Worm (Caenorhabditis elegans): ENCODE data around the gene srw-122.

DNA sequence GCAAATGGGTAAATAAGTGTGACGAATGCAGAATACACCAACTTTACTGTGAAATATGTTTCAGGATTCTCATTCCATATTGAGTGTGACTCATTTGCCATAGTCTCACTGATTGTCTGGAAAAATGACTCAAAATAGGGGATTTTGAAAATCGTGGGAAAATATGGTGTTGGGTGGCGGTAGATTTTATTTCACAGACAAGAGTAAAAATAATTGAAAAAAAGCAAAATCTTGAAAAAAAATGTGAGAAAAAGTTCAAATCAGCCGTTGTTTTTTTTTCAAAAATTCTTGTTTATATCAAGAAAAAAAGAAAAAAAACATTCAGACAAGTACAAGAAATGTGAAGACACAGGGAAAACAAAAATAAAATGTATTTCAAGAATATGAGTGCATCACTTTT, 29.4 kb downstream of the srw-122 start, which contains the start of gene srh-38:
- TF ChIP-seq him-1 (tag; optimal IDR thresholded peaks at IDR 0.05) (no peak), dao-5 (tag; optimal IDR thresholded peaks at IDR 0.05) (no peak), W03F9.2 (tag; optimal IDR thresholded peaks at IDR 0.05) (no peak)
